Worm (Caenorhabditis elegans) whole organism, midembryonic: Measurements from ENCODE around the gene ldp-1.

Experiments
- T22C8.4 ChIP-seq: fragments of 200-800 bp; sonication (Bioruptor generic); IDR thresholded peaks from 2 replicates; pipeline ENCODE4 v1.3.6; 2022; ENCODE audit warnings: missing genetic modification characterization, missing compliant biosample characterization
- flt-1 ChIP-seq: fragments of 200-800 bp; sonication (Bioruptor generic); IDR thresholded peaks from 2 replicates; pipeline ENCODE4 v1.3.6; 2022; ENCODE audit warnings: missing genetic modification characterization, missing compliant biosample characterization
- med-1 ChIP-seq: sonication (generic microtip); optimal IDR thresholded peaks from 2 replicates; lab custom pipeline; 2017; ENCODE audit warnings: missing genetic modification characterization, mild to moderate bottlenecking, missing compliant biosample characterization, antibody characterized with exemption, missing genetic modification reagents; ENCODE audit not compliant: insufficient read depth
- tab-1 ChIP-seq: fragments of 200-800 bp; sonication (Bioruptor generic); IDR thresholded peaks from 2 replicates; pipeline ENCODE4 v1.3.6; 2022; ENCODE audit warnings: missing genetic modification characterization, missing compliant biosample characterization

- TF ChIP-seq med-1 (GFP tag; lab: Kevin White, UChicago) = no peak
- TF ChIP-seq T22C8.4 (GFP tag; lab: Robert Waterston, UW) = no peak
- no peak for TF ChIP-seq flt-1 (GFP tag; lab: Robert Waterston, UW)
- no peak for TF ChIP-seq tab-1 (GFP tag; lab: Robert Waterston, UW)
Observed at ce11 chrV:2118574-2118973, 8.8 kb upstream of the ldp-1 start, which contains the start of gene bgnt-1.2.
